Worm (Caenorhabditis elegans) whole organism, late embryonic: Measurements from ENCODE around the gene lap-1.

Experiments
- ama-1 ChIP-seq: fragments of 150-350 bp; optimal IDR thresholded peaks from 2 replicates; lab custom pipeline; 2014
- dve-1 ChIP-seq: sonication (generic microtip); optimal IDR thresholded peaks from 2 replicates; lab custom pipeline; 2017; ENCODE audit warnings: antibody characterized with exemption, mild to moderate bottlenecking, missing genetic modification characterization, missing compliant biosample characterization
- lim-6 ChIP-seq: sonication (generic microtip); optimal IDR thresholded peaks from 2 replicates; lab custom pipeline; 2016; ENCODE audit warnings: missing genetic modification characterization, missing compliant biosample characterization

- TF ChIP-seq lim-6 (tag; lab: Kevin White, UChicago): no peak
- no peak for TF ChIP-seq ama-1 (lab: Kevin White, UChicago)
- no peak for TF ChIP-seq dve-1 (tag; lab: Kevin White, UChicago)
Measured at ce11 chrIII:8446061-8446460, 44.3 kb upstream of the lap-1 start.
